Fruit fly (Drosophila melanogaster) whole organism, embryonic: ENCODE data around the gene spg.

Source experiments
- Blimp-1 ChIP-seq: fragments of 200-800 bp; sonication (Bioruptor generic); optimal IDR thresholded peaks from 3 replicates; lab custom pipeline; 2018; ENCODE audit warnings: missing biosample characterization, missing genetic modification characterization, mild to moderate bottlenecking, moderate library complexity, missing genetic modification reagents
- CG10462 ChIP-seq: fragments of 200-800 bp; sonication (Bioruptor generic); optimal IDR thresholded peaks from 2 replicates; lab custom pipeline; 2016; ENCODE audit warnings: missing biosample characterization, missing genetic modification characterization
- CG10959 ChIP-seq: fragments of 200-800 bp; sonication (Bioruptor generic); IDR thresholded peaks from 2 replicates; pipeline ENCODE4 v1.3.6; 2022; ENCODE audit warnings: missing biosample characterization, missing genetic modification characterization
- CG11085 ChIP-seq: fragments of 200-800 bp; sonication (Bioruptor generic); IDR thresholded peaks from 2 replicates; pipeline ENCODE4 v1.3.6; 2022; ENCODE audit warnings: missing biosample characterization, missing genetic modification characterization
- CG11696 ChIP-seq: fragments of 200-800 bp; sonication (Bioruptor generic); IDR thresholded peaks from 2 replicates; pipeline ENCODE4 v1.3.6; 2022; ENCODE audit warnings: missing biosample characterization, missing genetic modification characterization
- CG12071 ChIP-seq: fragments of 200-800 bp; sonication (Bioruptor generic); optimal IDR thresholded peaks from 3 replicates; lab custom pipeline; 2018; ENCODE audit warnings: missing biosample characterization, mild to moderate bottlenecking, missing genetic modification characterization
- CG12236 ChIP-seq: fragments of 200-800 bp; sonication (Bioruptor generic); optimal IDR thresholded peaks from 2 replicates; lab custom pipeline; 2016; ENCODE audit warnings: missing biosample characterization, missing genetic modification characterization
- CG13123 ChIP-seq: fragments of 200-800 bp; sonication (Bioruptor generic); optimal IDR thresholded peaks from 2 replicates; lab custom pipeline; 2016; ENCODE audit warnings: missing biosample characterization, missing genetic modification characterization
- CG14710 ChIP-seq: fragments of 200-800 bp; sonication (Bioruptor generic); optimal IDR thresholded peaks from 3 replicates; lab custom pipeline; 2019; ENCODE audit warnings: missing biosample characterization, mild to moderate bottlenecking, missing genetic modification characterization, moderate library complexity
- CG14860 ChIP-seq: fragments of 200-800 bp; sonication (Bioruptor generic); IDR thresholded peaks from 3 replicates; pipeline ENCODE4 v1.3.6; 2022; ENCODE audit warnings: missing biosample characterization, missing genetic modification characterization; ENCODE audit not compliant: partially characterized antibody
- CG1603 ChIP-seq: fragments of 200-800 bp; sonication (Bioruptor generic); optimal IDR thresholded peaks from 2 replicates; lab custom pipeline; 2019; ENCODE audit warnings: missing biosample characterization, mild to moderate bottlenecking, missing genetic modification characterization, moderate library complexity
- CG17361 ChIP-seq: fragments of 200-800 bp; sonication (Bioruptor generic); IDR thresholded peaks from 3 replicates; pipeline ENCODE4 v1.3.6; 2022; ENCODE audit warnings: missing biosample characterization, missing genetic modification characterization
- CG18764 ChIP-seq: fragments of 200-800 bp; sonication (Bioruptor generic); optimal IDR thresholded peaks from 3 replicates; lab custom pipeline; 2016; ENCODE audit warnings: missing biosample characterization, missing genetic modification characterization
- CG33557 ChIP-seq: fragments of 200-800 bp; sonication (Bioruptor generic); optimal IDR thresholded peaks from 2 replicates; lab custom pipeline; 2019; ENCODE audit warnings: missing biosample characterization, mild to moderate bottlenecking, missing genetic modification characterization, moderate library complexity
- CG34376 ChIP-seq: fragments of 200-800 bp; sonication (Bioruptor generic); optimal IDR thresholded peaks from 2 replicates; lab custom pipeline; 2018; ENCODE audit warnings: missing biosample characterization, mild to moderate bottlenecking, missing genetic modification characterization
- CG3847 ChIP-seq: fragments of 200-800 bp; sonication (Bioruptor generic); IDR thresholded peaks from 2 replicates; pipeline ENCODE4 v1.3.6; 2022; ENCODE audit warnings: missing biosample characterization, missing genetic modification characterization
- CG4404 ChIP-seq: fragments of 200-800 bp; sonication (Bioruptor generic); IDR thresholded peaks from 2 replicates; pipeline ENCODE4 v1.3.6; 2022; ENCODE audit warnings: missing biosample characterization, missing genetic modification characterization
- CG4820 ChIP-seq: fragments of 200-800 bp; sonication (Bioruptor generic); optimal IDR thresholded peaks from 3 replicates; lab custom pipeline; 2016; ENCODE audit warnings: missing biosample characterization, missing genetic modification characterization
- CG6854 ChIP-seq: fragments of 200-800 bp; sonication (Bioruptor generic); optimal IDR thresholded peaks from 3 replicates; lab custom pipeline; 2017; ENCODE audit warnings: missing biosample characterization, mild to moderate bottlenecking, missing genetic modification characterization
- CG7271 ChIP-seq: fragments of 200-800 bp; sonication (Bioruptor generic); optimal IDR thresholded peaks from 2 replicates; lab custom pipeline; 2018; ENCODE audit warnings: missing biosample characterization, mild to moderate bottlenecking, missing genetic modification characterization, moderate library complexity
- CG7839 ChIP-seq: fragments of 200-800 bp; sonication (Bioruptor generic); optimal IDR thresholded peaks from 3 replicates; lab custom pipeline; 2018; ENCODE audit warnings: missing biosample characterization, mild to moderate bottlenecking, missing genetic modification characterization, moderate library complexity
- CG8478 ChIP-seq: fragments of >200 bp; optimal IDR thresholded peaks from 2 replicates; lab custom pipeline; 2018
- CrebB ChIP-seq: fragments of 200-800 bp; sonication (Bioruptor generic); optimal IDR thresholded peaks from 3 replicates; lab custom pipeline; 2018; ENCODE audit warnings: missing biosample characterization, mild to moderate bottlenecking, missing genetic modification characterization
- HHEX ChIP-seq: fragments of 200-800 bp; sonication (Bioruptor generic); optimal IDR thresholded peaks from 3 replicates; lab custom pipeline; 2017; ENCODE audit warnings: missing biosample characterization, mild to moderate bottlenecking, missing genetic modification characterization, missing genetic modification reagents
- HLH54F ChIP-seq: fragments of 200-800 bp; sonication (Bioruptor generic); optimal IDR thresholded peaks from 3 replicates; lab custom pipeline; 2016; ENCODE audit warnings: missing biosample characterization, missing genetic modification characterization
- HmgD ChIP-seq: fragments of 200-800 bp; sonication (Bioruptor generic); optimal IDR thresholded peaks from 3 replicates; lab custom pipeline; 2016; ENCODE audit warnings: missing biosample characterization, missing genetic modification characterization
- Hr3 ChIP-seq: fragments of 200-800 bp; sonication (Bioruptor generic); optimal IDR thresholded peaks from 3 replicates; lab custom pipeline; 2016; ENCODE audit warnings: missing biosample characterization, missing genetic modification characterization
- Hr39 ChIP-seq: fragments of >200 bp; optimal IDR thresholded peaks from 2 replicates; lab custom pipeline; 2017
- NC2α ChIP-seq: fragments of 200-800 bp; sonication (Bioruptor generic); optimal IDR thresholded peaks from 2 replicates; lab custom pipeline; 2016; ENCODE audit warnings: missing biosample characterization, missing genetic modification characterization
- Nf-YA ChIP-seq: fragments of 200-800 bp; sonication (Bioruptor generic); IDR thresholded peaks from 2 replicates; pipeline ENCODE4 v1.3.6; 2022; ENCODE audit warnings: missing biosample characterization, missing genetic modification characterization
- Optix ChIP-seq: fragments of 200-800 bp; sonication (Bioruptor generic); IDR thresholded peaks from 3 replicates; pipeline ENCODE4 v1.3.6; 2022; ENCODE audit warnings: missing biosample characterization, missing genetic modification characterization
- Taf1 ChIP-seq: fragments of 200-800 bp; sonication (Bioruptor generic); IDR thresholded peaks from 2 replicates; pipeline ENCODE4 v1.3.6; 2022; ENCODE audit warnings: missing biosample characterization, missing genetic modification characterization
- bigmax ChIP-seq: fragments of 200-800 bp; sonication (Bioruptor generic); optimal IDR thresholded peaks from 2 replicates; lab custom pipeline; 2018; ENCODE audit warnings: missing biosample characterization, mild to moderate bottlenecking, missing genetic modification characterization
- bowl ChIP-seq: fragments of 200-800 bp; sonication (Bioruptor generic); IDR thresholded peaks from 2 replicates; pipeline ENCODE4 v1.3.6; 2022; ENCODE audit warnings: missing biosample characterization, missing genetic modification characterization
- chn ChIP-seq: fragments of 200-800 bp; sonication (Bioruptor generic); optimal IDR thresholded peaks from 2 replicates; lab custom pipeline; 2016; ENCODE audit warnings: missing biosample characterization, missing genetic modification characterization
- crp ChIP-seq, 2 experiments: fragments of 200-800 bp; sonication (Bioruptor generic); optimal IDR thresholded peaks; 2 replicates in 1 of 2; 3 replicates in 1 of 2; lab custom pipeline; 2017; ENCODE audit warnings: missing biosample characterization in 2 of 2, missing genetic modification characterization in 2 of 2, mild to moderate bottlenecking in 1 of 2, moderate library complexity in 1 of 2
- dmrt11E ChIP-seq: fragments of 200-800 bp; sonication (Bioruptor generic); optimal IDR thresholded peaks from 3 replicates; lab custom pipeline; 2018; ENCODE audit warnings: missing biosample characterization, mild to moderate bottlenecking, missing genetic modification characterization, moderate library complexity
- ftz-f1 ChIP-seq: fragments of 200-800 bp; sonication (Bioruptor generic); optimal IDR thresholded peaks from 2 replicates; lab custom pipeline; 2016; ENCODE audit warnings: missing biosample characterization, missing genetic modification characterization
- fu2 ChIP-seq: fragments of 200-800 bp; sonication (Bioruptor generic); optimal IDR thresholded peaks from 2 replicates; lab custom pipeline; 2016; ENCODE audit warnings: missing biosample characterization, missing genetic modification characterization
- gt ChIP-seq: fragments of 200-800 bp; sonication (Bioruptor generic); IDR thresholded peaks from 2 replicates; pipeline ENCODE4 v1.3.6; 2022; ENCODE audit warnings: missing biosample characterization, missing genetic modification characterization
- mld ChIP-seq: fragments of 200-800 bp; sonication (Bioruptor generic); IDR thresholded peaks from 3 replicates; pipeline ENCODE4 v1.3.6; 2022; ENCODE audit warnings: missing biosample characterization, missing genetic modification characterization; ENCODE audit not compliant: partially characterized antibody
- rib ChIP-seq: fragments of 200-800 bp; sonication (Bioruptor generic); IDR thresholded peaks from 2 replicates; pipeline ENCODE4 v1.3.6; 2022; ENCODE audit warnings: missing biosample characterization, missing genetic modification characterization
- schlank ChIP-seq: fragments of 200-800 bp; sonication (Bioruptor generic); optimal IDR thresholded peaks from 2 replicates; lab custom pipeline; 2018; ENCODE audit warnings: missing biosample characterization, mild to moderate bottlenecking, missing genetic modification characterization
- sd ChIP-seq: fragments of 200-800 bp; sonication (Bioruptor generic); optimal IDR thresholded peaks from 3 replicates; lab custom pipeline; 2018; ENCODE audit warnings: missing biosample characterization, mild to moderate bottlenecking, missing genetic modification characterization, moderate library complexity
- slp2 ChIP-seq: fragments of 200-800 bp; sonication (Bioruptor generic); optimal IDR thresholded peaks from 2 replicates; lab custom pipeline; 2016; ENCODE audit warnings: missing biosample characterization, missing genetic modification characterization
- sr ChIP-seq: fragments of 200-800 bp; sonication (Bioruptor generic); IDR thresholded peaks from 3 replicates; pipeline ENCODE4 v1.3.6; 2022; ENCODE audit warnings: missing biosample characterization, missing genetic modification characterization
- toy ChIP-seq: fragments of 200-800 bp; sonication (Bioruptor generic); IDR thresholded peaks from 2 replicates; pipeline ENCODE4 v1.3.6; 2022; ENCODE audit warnings: missing biosample characterization, missing genetic modification characterization
- ttk ChIP-seq: fragments of 200-800 bp; sonication (Bioruptor generic); IDR thresholded peaks from 2 replicates; pipeline ENCODE4 v2.1.2; 2022; ENCODE audit warnings: missing biosample characterization, missing genetic modification characterization
- tup ChIP-seq: fragments of 200-800 bp; sonication (Bioruptor generic); optimal IDR thresholded peaks from 2 replicates; lab custom pipeline; 2016; ENCODE audit warnings: missing biosample characterization, mild to moderate bottlenecking, missing genetic modification characterization, moderate library complexity
- usp ChIP-seq: fragments of >200 bp; optimal IDR thresholded peaks from 2 replicates; lab custom pipeline; 2017; ENCODE audit warnings: missing biosample characterization, missing genetic modification characterization

The spg gene

DNA sequence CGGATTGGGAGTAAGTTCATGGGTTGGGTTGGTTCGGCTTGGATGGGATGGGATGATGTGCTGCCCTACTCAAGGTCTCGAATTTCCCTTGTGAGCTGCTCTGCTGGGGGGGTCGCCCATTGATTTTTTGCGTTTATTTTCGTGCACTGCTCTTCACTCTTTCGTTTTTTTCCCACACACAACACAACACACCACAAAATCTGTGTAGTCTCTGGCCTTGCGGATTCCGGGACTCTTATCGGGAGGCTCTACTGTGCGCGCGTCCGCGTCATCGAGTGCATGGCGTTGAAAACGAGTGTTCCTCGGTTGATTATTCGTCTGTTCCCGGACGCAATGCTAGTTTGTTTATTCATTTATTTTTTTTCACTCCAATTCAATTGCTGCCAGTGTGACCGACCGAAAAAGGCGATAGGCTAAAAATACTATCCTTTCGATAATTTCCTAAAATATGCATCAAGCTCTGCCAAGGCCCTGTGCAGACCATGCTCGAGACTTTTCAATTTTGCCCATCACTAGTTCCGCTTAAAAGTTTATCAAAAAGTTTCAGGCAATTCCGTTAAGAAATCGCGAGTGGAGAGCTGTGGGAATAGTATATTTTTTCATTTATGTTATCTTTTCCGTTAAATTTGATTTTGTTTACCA, 13.3 kb upstream of the spg start, which contains the start of gene WASp (continued):
- TF ChIP-seq fu2 (GFP tag; lab: Kevin White, UChicago): peak; percentile 73
- no peak for TF ChIP-seq CG6854 (GFP tag; lab: Kevin White, UChicago)
- TF ChIP-seq CG13123 (GFP tag; lab: Kevin White, UChicago): peak; percentile 21
- TF ChIP-seq gt (GFP tag; lab: Robert Waterston, UW): no peak
- no peak for TF ChIP-seq CG1603
- peak; percentile 78 for TF ChIP-seq slp2
- TF ChIP-seq CG3847 (GFP tag; lab: Robert Waterston, UW): peak; percentile 69
- peak; percentile 36 for TF ChIP-seq CG10462
- TF ChIP-seq CG11085 (GFP tag; lab: Robert Waterston, UW): peak; percentile 33; the same call in 1 of the 2 replicates
- TF ChIP-seq sd (tag; lab: Kevin White, UChicago): no peak
- TF ChIP-seq chn: peak; percentile 75
- TF ChIP-seq sr (GFP tag; lab: Robert Waterston, UW): peak; percentile 63; the same call in 2 of the 3 replicates
- TF ChIP-seq CrebB (tag; lab: Kevin White, UChicago): peak; percentile 62
- peak; percentile 69 for TF ChIP-seq HLH54F (GFP tag; lab: Kevin White, UChicago)
- peak; percentile 71 for TF ChIP-seq CG12071 (GFP tag; lab: Kevin White, UChicago)
- peak; percentile 46 for TF ChIP-seq CG33557
- peak; percentile 45 for TF ChIP-seq Blimp-1 (GFP tag; lab: Kevin White, UChicago)
- 0 out of 2 replicates have a peak, but pooled peaks have one; percentile 19 for TF ChIP-seq toy (GFP tag; lab: Robert Waterston, UW)
- no peak for TF ChIP-seq CG18764 (GFP tag; lab: Kevin White, UChicago)
- TF ChIP-seq CG8478 (lab: Kevin White, UChicago): no peak
- TF ChIP-seq CG7271: peak; percentile 79
- TF ChIP-seq dmrt11E: peak; percentile 51
- TF ChIP-seq CG34376 (GFP tag; lab: Kevin White, UChicago): peak; percentile 40
- TF ChIP-seq CG4404 (GFP tag; lab: Robert Waterston, UW): no peak
- TF ChIP-seq Optix (GFP tag; lab: Robert Waterston, UW): peak; percentile 42; the same call in 1 of the 3 replicates
- TF ChIP-seq CG11696 (GFP tag; lab: Robert Waterston, UW): 0 out of 2 replicates have a peak, but pooled peaks have one; percentile 46
- TF ChIP-seq Nf-YA (GFP tag; lab: Robert Waterston, UW): peak; percentile 46; the same call in 1 of the 2 replicates
- TF ChIP-seq ttk (GFP tag; lab: Robert Waterston, UW): peak; percentile 67
- peak; percentile 77 for TF ChIP-seq CG14710
- TF ChIP-seq HmgD (GFP tag; lab: Kevin White, UChicago): peak; percentile 66
- no peak for TF ChIP-seq bigmax
- no peak for TF ChIP-seq CG7839 (tag; lab: Kevin White, UChicago)
- peak; percentile 15 for TF ChIP-seq CG12236 (GFP tag; lab: Kevin White, UChicago)
- peak; percentile 40; the same call in 1 of the 2 replicates for TF ChIP-seq bowl (GFP tag; lab: Robert Waterston, UW)
- TF ChIP-seq usp (GFP tag; lab: Kevin White, UChicago): no peak
- TF ChIP-seq schlank (tag; lab: Kevin White, UChicago): peak; percentile 75
- no peak for TF ChIP-seq Hr39 (lab: Kevin White, UChicago)
- TF ChIP-seq tup (GFP tag; lab: Kevin White, UChicago): no peak
- TF ChIP-seq CG14860 (GFP tag; lab: Robert Waterston, UW): peak; percentile 53; the same call in 1 of the 3 replicates
- TF ChIP-seq HHEX: peak; percentile 55
- TF ChIP-seq NC2α (GFP tag; lab: Kevin White, UChicago): peak; percentile 37
- TF ChIP-seq CG10959 (GFP tag; lab: Robert Waterston, UW): no peak
- peak; percentile 32 for TF ChIP-seq ftz-f1
- TF ChIP-seq mld (GFP tag; lab: Robert Waterston, UW): no peak
- TF ChIP-seq CG17361: peak; percentile 72; the same call in 2 of the 3 replicates
- peak in 1 of 2 experiments; percentile 54 for TF ChIP-seq crp (GFP tag; optimal IDR thresholded peaks at IDR 0.05; lab: Kevin White, UChicago)
- 0 out of 2 replicates have a peak, but pooled peaks have one; percentile 24 for TF ChIP-seq rib
- TF ChIP-seq Taf1 (GFP tag; lab: Robert Waterston, UW): no peak
- TF ChIP-seq CG4820 (GFP tag; lab: Kevin White, UChicago): peak; percentile 45
- peak; percentile 37 for TF ChIP-seq Hr3
